Worm (Caenorhabditis elegans) whole organism, dauer: ENCODE data around the gene mfsd-6.
"Not testable (repeated sequence)": the region's sequence is repeated elsewhere in the genome, so short reads cannot be mapped to it uniquely, and the experiment has no call there.

Experiments
- unc-62 ChIP-seq: sonication (generic microtip); optimal IDR thresholded peaks from 2 replicates; lab custom pipeline; 2017; ENCODE audit warnings: missing biosample characterization, missing genetic modification reagents, missing genetic modification characterization

The mfsd-6 gene

ce11 chrIII:7579324-7579723 is at the start of gene mfsd-6:
Gene mfsd-6, minus strand, starts transcription at chrIII:7579411.
- no peak for TF ChIP-seq unc-62 (GFP tag; lab: Kevin White, UChicago)

- no peak for TF ChIP-seq unc-62 (GFP tag; lab: Kevin White, UChicago)
Measured at ce11 chrIII:7625086-7625485, 45.9 kb upstream of the mfsd-6 start, which contains the start of gene fbn-1. Gene fbn-1, plus strand, starts transcription at chrIII:7625386.

- TF ChIP-seq unc-62 (GFP tag; lab: Kevin White, UChicago) = no peak
Measured at ce11 chrIII:7622922-7623321, 43.7 kb upstream of the mfsd-6 start.

ce11 chrIII:7621355-7621754 is 42.1 kb upstream of the mfsd-6 start:
- no peak for TF ChIP-seq unc-62 (GFP tag; lab: Kevin White, UChicago)

DNA sequence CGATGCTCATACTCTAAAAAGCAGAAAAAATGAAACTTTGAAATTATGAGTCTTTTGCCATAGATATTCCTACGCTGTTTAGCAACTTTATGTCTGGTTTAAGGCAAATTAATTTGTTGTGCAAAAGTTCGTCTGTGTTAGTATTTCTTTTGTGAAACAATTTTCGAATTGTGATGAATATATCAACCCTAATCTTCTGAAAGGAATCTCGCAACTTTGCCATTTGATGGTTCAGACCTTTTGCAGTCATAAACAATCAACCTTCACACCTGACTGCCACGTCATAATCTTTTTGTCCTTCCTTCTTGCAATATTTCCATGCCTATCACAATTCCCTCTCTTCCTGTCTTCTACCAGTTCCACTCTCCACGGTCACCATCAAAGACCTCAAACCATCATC is 40.6 kb upstream of the mfsd-6 start:
- no peak for TF ChIP-seq unc-62 (GFP tag; lab: Kevin White, UChicago)

DNA sequence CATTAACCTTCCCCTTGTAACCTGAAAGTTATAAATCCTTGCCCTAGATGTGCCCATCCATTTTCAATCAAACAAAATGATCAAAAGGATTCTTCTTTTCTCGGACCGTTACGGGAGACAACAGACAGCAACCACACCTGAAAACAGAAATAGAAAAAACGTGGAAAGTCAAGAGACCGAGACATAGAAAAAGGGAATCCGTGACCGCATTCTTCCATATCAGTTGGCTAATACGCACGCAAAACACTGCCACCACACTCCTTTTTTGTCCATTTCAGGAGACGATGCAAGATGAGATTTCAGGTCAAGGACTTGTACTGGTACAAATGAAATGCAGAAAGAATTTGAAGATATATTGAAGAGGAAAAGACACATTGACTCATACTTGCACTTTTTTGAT is 39.1 kb upstream of the mfsd-6 start:
- TF ChIP-seq unc-62 (GFP tag; lab: Kevin White, UChicago) = no peak

ce11 chrIII:7616228-7616627 is 37.0 kb upstream of the mfsd-6 start, which contains the start of gene T04A6.1:
Gene T04A6.1, plus strand, starts transcription at chrIII:7616528.
- TF ChIP-seq unc-62 (GFP tag; lab: Kevin White, UChicago) = no peak

DNA sequence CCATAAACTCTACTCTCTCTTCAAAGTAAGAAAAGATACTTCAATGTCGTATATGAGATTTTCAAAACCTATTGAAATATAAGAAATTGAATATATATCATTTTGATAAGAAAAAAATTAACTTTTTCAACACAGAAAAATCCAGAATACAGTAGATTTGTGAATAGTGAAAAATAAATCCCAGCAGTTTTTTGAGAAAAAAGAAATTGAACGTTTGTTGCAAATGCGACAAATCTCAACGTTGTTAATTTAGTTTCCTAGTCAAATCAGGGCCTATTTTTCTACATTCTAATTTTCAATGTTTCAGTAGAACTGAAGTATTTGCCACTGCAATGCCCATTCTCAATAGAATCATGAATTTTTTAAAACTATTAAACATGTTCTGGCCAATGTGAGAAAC is 35.3 kb upstream of the mfsd-6 start, which contains the start of gene T04A6.2:
Gene T04A6.2, plus strand, starts transcription at position 301 of the 400 bp plus-strand sequence.
- no peak for TF ChIP-seq unc-62 (GFP tag; lab: Kevin White, UChicago)

DNA sequence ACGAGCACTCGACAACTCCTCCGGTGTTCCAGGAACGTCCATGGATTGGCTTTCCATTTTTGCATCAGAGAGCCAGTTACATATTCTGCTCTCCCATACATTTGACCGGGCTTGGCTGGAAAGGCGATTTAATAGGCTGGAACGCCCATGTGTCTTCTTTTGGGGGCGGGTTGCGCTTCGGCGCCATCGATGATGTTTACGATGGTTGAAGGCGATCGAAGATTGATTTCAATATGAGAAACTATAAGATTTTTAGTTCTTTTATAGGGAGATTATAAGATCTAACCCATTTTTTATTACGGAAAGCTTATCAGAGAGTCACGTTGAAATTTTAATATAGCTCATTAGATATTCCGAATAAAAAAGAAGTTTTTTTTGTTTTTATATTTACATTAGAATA is 30.0 kb upstream of the mfsd-6 start, which contains the start of gene nsph-4.3:
Gene nsph-4.3, minus strand, starts transcription at position 101 of the 400 bp plus-strand sequence.
- no peak for TF ChIP-seq unc-62 (GFP tag; lab: Kevin White, UChicago)

DNA sequence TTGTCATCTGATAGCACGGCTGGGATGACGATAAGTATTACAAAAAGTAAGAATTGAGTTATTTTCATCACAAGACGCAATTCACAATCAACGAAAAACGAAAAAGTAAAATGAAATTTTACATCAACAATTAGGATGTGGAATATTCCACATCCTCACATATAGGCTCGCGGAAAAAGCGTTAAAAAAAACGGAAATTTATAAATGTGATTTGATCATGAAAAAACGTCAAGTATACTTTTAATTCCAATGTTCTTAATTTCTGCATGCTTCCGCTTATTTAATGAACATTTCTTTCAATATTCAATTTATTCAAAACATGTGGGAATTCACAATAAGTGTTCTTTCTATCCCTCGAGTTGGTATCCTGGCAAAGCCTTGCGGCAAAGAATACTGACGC is 29.0 kb upstream of the mfsd-6 start, which contains the start of gene T04A6.3:
Gene T04A6.3, minus strand, starts transcription at position 101 of the 400 bp plus-strand sequence.
- no peak for TF ChIP-seq unc-62 (GFP tag; lab: Kevin White, UChicago)

ce11 chrIII:7594482-7594881 is 15.3 kb upstream of the mfsd-6 start, which contains the start of gene Y80D4G.2:
Gene Y80D4G.2, minus strand, starts transcription at chrIII:7594582.
- not testable (repeated sequence) for TF ChIP-seq unc-62 (GFP tag; lab: Kevin White, UChicago)

- TF ChIP-seq unc-62 (GFP tag; lab: Kevin White, UChicago) = no peak
Measured at ce11 chrIII:7593285-7593928, 14.2 kb upstream of the mfsd-6 start, which contains the start of gene R13A5.11. Gene R13A5.11, minus strand, starts transcription at chrIII:7593335.

DNA sequence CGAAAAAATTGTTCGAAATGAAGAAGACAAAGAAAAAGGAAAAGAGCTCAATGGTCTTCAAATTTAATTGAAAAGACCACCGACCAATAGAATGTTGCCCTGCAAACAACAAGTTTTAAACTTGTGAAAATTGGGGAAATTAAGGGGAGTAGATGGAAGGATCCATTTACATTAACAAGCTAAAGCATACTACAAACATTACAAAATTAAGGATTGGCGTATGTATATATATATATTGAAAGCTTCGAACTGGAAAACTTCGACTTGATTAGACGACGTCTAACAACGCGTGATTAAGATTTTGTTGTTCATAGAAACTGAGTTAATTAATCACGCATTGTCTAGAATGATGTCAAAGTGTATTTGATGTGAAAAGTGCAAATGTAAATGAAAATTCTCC is 9.0 kb upstream of the mfsd-6 start, which contains the start of gene R13A5.15:
Gene R13A5.15, minus strand, starts transcription at position 101 of the 400 bp plus-strand sequence.
- TF ChIP-seq unc-62 (GFP tag; lab: Kevin White, UChicago) = no peak

DNA sequence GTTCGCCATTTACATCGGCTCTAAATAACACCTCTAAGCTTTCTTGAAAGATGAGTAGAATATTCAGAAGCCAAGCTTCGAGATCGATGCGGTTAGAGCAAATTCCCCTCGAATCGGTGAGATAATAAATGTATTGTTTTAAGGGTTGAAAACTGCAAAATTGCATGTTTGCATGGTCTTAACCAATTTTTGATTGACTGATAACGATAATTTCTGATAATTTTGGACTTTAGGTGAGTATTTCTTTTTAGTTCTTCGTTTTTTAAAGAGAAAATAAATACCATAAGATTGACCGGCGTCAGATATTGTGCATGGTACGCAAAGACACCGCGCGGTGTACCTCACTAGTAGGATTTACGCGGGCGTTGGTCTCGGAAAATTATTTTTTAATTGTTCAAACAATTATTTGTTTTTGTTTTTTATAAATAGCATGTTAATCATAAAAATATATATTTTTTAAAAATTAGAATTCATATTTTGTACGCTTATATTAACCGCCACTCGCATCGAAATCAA is 5.0 kb upstream of the mfsd-6 start, which contains the start of gene cup-5:
Gene cup-5, plus strand, starts transcription at position 51 of the 516 bp plus-strand sequence.
- no peak for TF ChIP-seq unc-62 (GFP tag; lab: Kevin White, UChicago)

DNA sequence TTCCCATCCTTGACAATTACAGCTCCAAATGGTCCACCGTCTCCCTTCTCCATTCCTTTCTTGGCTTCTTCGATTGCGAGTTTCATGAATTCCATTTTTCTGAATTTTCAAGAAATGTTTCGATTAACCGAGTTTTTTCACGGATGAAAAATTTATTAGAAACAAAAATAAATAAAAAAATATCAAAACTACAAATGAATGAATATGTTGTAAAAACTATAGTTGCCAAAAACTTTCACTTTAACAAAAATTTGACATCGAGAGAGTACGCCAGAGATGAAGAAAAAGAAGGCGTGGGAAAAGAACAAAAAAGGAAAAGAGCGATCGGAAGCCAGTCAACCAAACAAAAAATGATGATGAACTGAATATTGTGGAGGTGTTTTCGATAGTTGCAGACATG is 3.7 kb upstream of the mfsd-6 start, which contains the start of gene R13A5.10:
Gene R13A5.10, minus strand, starts transcription at position 101 of the 400 bp plus-strand sequence.
- TF ChIP-seq unc-62 (GFP tag; lab: Kevin White, UChicago) = no peak

DNA sequence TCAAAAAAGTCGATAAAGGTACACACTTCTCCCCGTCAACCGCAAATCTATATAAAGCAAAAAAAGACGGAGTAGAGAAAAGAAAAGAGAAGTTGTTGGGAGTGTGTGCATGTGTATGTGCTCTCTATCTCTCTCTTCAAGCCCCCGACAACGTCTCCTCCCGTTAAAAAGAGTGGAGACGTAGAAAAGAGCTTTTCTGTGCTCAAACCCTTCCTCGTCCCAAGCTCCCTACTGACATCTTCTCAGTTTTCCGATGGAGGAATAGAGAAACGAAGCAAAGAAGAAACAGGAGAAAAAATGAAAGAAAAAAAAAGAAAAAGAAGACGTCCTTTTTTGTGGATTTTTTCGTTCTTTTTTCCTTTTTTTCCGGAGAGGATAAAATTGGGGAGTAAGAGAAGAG is 1.4 kb upstream of the mfsd-6 start:
- no peak for TF ChIP-seq unc-62 (GFP tag; lab: Kevin White, UChicago)
